Fruit fly (Drosophila melanogaster): Measurements from ENCODE around the gene CG33969.

DNA sequence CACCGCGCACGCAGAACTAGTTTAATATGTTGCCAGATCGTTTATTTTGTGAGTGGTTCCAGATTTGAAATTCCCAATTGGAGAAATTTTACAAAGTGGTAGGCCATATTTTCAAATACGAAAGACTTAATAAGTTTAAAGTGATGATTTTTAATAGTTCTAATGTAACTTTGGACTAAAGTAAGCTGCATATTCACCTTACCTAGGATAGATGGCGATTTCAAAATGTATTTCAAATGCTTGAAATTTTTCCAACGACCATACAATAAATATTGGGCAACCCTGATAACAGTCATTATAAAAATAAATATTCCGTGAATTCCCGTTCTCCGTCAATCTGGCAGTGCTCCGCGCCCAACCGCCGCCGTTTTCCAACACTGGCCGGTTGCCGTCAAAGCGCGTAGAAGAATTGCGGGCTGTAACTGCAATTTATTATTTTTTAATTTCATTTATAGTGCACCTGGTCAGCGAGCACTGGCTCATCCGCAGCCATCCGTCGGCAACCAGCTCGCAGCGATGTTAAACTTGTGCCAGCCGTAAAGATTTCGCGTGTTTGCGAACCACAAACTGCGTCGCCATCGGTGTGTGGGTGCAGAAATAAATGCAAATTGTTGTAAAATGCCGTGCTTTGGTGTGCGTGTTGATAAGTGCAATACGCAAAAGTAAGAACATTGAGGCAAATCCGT is 17.3 kb downstream of the CG33969 start, which contains the start of the genes Ide and RhoBTB:
- TF ChIP-seq tj (GFP tag; optimal IDR thresholded peaks at IDR 0.05) (peak; percentile 69), kay (GFP tag; ENCODE audit: borderline replicate concordance) (no peak), cnc (optimal IDR thresholded peaks at IDR 0.05) (no peak), CG7045 (GFP tag; optimal IDR thresholded peaks at IDR 0.05) (peak; percentile 84), toe (GFP tag; optimal IDR thresholded peaks at IDR 0.05) (peak; percentile 96), pad (GFP tag; optimal IDR thresholded peaks at IDR 0.05) (peak; percentile 73), CG1620 (GFP tag; optimal IDR thresholded peaks at IDR 0.05) (peak; percentile 91), CG5204 (GFP tag; optimal IDR thresholded peaks at IDR 0.05) (peak; percentile 94), Crg-1 (GFP tag; optimal IDR thresholded peaks at IDR 0.05) (peak; percentile 88), Mnt (GFP tag; optimal IDR thresholded peaks at IDR 0.05) (peak; percentile 73), cic (GFP tag; optimal IDR thresholded peaks at IDR 0.05) (peak; percentile 54), CG7101 (tag; optimal IDR thresholded peaks at IDR 0.05) (peak; percentile 82)
